Worm (Caenorhabditis elegans) whole organism, early embryonic: ENCODE data around the gene Y32B12C.1.

Experiments
- B0310.2 ChIP-seq: sonication (generic microtip); optimal IDR thresholded peaks from 2 replicates; lab custom pipeline; 2016; ENCODE audit warnings: mild to moderate bottlenecking, missing genetic modification characterization, missing compliant biosample characterization
- F13C5.2 ChIP-seq: sonication (generic microtip); optimal IDR thresholded peaks from 2 replicates; lab custom pipeline; 2017; ENCODE audit warnings: mild to moderate bottlenecking, missing genetic modification characterization, inconsistent platforms, missing compliant biosample characterization
- aly-1 ChIP-seq: sonication (generic microtip); optimal IDR thresholded peaks from 2 replicates; lab custom pipeline; 2016; ENCODE audit warnings: missing genetic modification characterization, missing compliant biosample characterization
- ama-1 ChIP-seq: fragments of 150-350 bp; optimal IDR thresholded peaks from 2 replicates; lab custom pipeline; 2014
- ceh-36 ChIP-seq: sonication (generic microtip); optimal IDR thresholded peaks from 2 replicates; lab custom pipeline; 2016; ENCODE audit warnings: missing genetic modification characterization, inconsistent platforms, missing compliant biosample characterization
- ets-7 ChIP-seq: sonication (generic microtip); optimal IDR thresholded peaks from 2 replicates; lab custom pipeline; 2016; ENCODE audit warnings: missing genotype, missing genetic modification characterization, missing compliant biosample characterization
- flt-1 ChIP-seq: fragments of 200-800 bp; sonication (Bioruptor generic); IDR thresholded peaks from 2 replicates; pipeline ENCODE4 v1.3.6; 2022; ENCODE audit warnings: missing genetic modification characterization, missing compliant biosample characterization
- scrt-1 ChIP-seq: fragments of 200-800 bp; sonication (Bioruptor generic); IDR thresholded peaks from 2 replicates; pipeline ENCODE4 v1.3.6; 2022; ENCODE audit warnings: missing genetic modification characterization, missing compliant biosample characterization
- tra-4 ChIP-seq: sonication (generic microtip); optimal IDR thresholded peaks from 2 replicates; lab custom pipeline; 2017; ENCODE audit warnings: missing genetic modification characterization, missing compliant biosample characterization

DNA sequence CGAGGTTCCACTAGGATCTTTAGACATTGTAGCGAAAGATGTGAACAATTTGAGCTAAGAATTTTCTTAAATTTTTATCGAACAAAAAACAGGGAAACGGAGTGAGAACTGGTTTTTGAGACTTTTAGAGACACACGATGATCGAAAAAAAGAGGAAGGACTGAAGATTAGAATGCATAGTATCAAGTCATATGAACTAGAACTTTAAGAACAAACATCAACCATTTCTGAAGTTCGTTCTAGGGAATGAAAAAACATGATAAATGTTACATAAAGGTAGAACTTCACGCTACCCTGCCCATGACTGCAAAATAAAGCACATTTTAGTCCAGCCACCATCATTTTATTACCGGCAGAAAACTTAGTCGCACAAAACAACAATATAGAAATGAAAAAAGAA is 40.0 kb downstream of the Y32B12C.1 start, which contains the start of gene W06G6.9:
- TF ChIP-seq tra-4 (tag; lab: Kevin White, UChicago) (no peak), ama-1 (lab: Kevin White, UChicago) (no peak), F13C5.2 (tag; lab: Kevin White, UChicago) (no peak), B0310.2 (no peak), ets-7 (no peak), ceh-36 (tag; lab: Kevin White, UChicago) (no peak), scrt-1 (GFP tag; lab: Robert Waterston, UW) (no peak), aly-1 (no peak), flt-1 (GFP tag; lab: Robert Waterston, UW) (no peak)
